Worm (Caenorhabditis elegans) whole organism, L2 larva: Measurements from ENCODE around the gene gst-41.

Experiments used
- lin-39 ChIP-seq: fragments of 150-350 bp; optimal IDR thresholded peaks from 2 replicates; lab custom pipeline; 2014; ENCODE audit warnings: missing biosample characterization, missing genetic modification reagents, missing genetic modification characterization
- zag-1 ChIP-seq: fragments of 150-350 bp; optimal IDR thresholded peaks from 2 replicates; lab custom pipeline; 2014; ENCODE audit warnings: missing biosample characterization, missing genetic modification characterization

DNA sequence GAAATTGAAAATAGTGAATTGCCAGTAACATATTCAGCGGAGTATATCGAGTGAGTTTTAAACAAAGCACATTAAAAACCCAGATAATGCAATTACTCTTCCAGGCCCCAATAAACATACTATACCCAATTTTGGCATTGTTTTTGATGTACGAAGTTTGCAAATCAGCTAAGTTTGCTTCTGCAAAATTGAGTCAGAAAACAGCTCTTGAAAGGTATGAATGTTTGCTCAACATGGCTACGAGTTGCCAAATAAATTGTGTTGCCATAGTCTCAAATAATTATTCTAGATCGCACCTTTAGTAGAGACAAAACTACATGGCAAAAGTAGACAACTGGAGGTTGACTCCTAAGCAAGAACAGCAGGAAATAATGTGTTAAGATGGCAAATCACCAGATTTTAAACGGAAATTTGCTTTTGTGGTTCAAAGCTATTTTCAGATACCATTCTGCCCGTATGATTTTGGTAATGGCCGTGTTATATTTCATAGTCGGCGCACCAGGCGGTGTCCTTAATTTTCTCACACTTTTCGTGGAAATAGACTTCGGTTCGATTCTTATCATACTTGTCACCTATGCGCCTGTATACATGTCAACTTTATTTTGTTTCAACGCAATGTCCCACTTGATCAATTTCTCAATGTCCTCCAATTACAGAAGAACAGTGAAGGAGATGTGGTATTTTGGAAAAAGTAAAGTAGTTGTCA, 33.5 kb upstream of the gst-41 start:
- no peak for TF ChIP-seq lin-39 (tag; lab: Kevin White, UChicago)
- no peak for TF ChIP-seq zag-1 (tag; lab: Kevin White, UChicago)
